Worm (Caenorhabditis elegans) whole organism, L3 larva: ENCODE results near the gene Y54G11A.3.

ENCODE experiments used
- ZK546.5 ChIP-seq: sonication (generic microtip); optimal IDR thresholded peaks from 2 replicates; lab custom pipeline; 2017; ENCODE audit warnings: missing biosample characterization, missing genetic modification characterization
- ama-1 ChIP-seq: fragments of 150-350 bp; optimal IDR thresholded peaks from 2 replicates; lab custom pipeline; 2018
- ceh-28 ChIP-seq: fragments of 150-350 bp; optimal IDR thresholded peaks from 2 replicates; lab custom pipeline; 2014; ENCODE audit warnings: missing biosample characterization, missing genetic modification reagents, missing genetic modification characterization
- fkh-10 ChIP-seq: sonication (generic microtip); optimal IDR thresholded peaks from 2 replicates; lab custom pipeline; 2017; ENCODE audit warnings: missing biosample characterization, missing genetic modification reagents, missing genetic modification characterization
- fos-1 ChIP-seq: fragments of 150-350 bp; optimal IDR thresholded peaks from 2 replicates; lab custom pipeline; 2014; ENCODE audit warnings: missing biosample characterization, missing genetic modification characterization
- jun-1 ChIP-seq: fragments of 150-350 bp; optimal IDR thresholded peaks from 2 replicates; lab custom pipeline; 2014; ENCODE audit warnings: missing biosample characterization, missing genetic modification reagents, missing genetic modification characterization
- nhr-237 ChIP-seq: fragments of 150-350 bp; optimal IDR thresholded peaks from 2 replicates; lab custom pipeline; 2014; ENCODE audit warnings: missing biosample characterization, missing genetic modification characterization
- sea-2 ChIP-seq: fragments of 150-350 bp; sonication (generic microtip); optimal IDR thresholded peaks from 4 replicates; lab custom pipeline; 2014; ENCODE audit warnings: missing biosample characterization, missing genetic modification reagents, missing genetic modification characterization
- unc-39 ChIP-seq: sonication (generic microtip); optimal IDR thresholded peaks from 4 replicates; lab custom pipeline; 2017; ENCODE audit warnings: missing biosample characterization, missing genetic modification characterization
- unc-62 ChIP-seq: fragments of 150-350 bp; sonication (generic microtip); optimal IDR thresholded peaks from 4 replicates; lab custom pipeline; 2014; ENCODE audit warnings: missing biosample characterization, missing genetic modification reagents, missing genetic modification characterization
- zag-1 ChIP-seq: fragments of 150-350 bp; optimal IDR thresholded peaks from 2 replicates; lab custom pipeline; 2014; ENCODE audit warnings: missing biosample characterization, missing genetic modification characterization
- ztf-11 ChIP-seq: fragments of 150-350 bp; optimal IDR thresholded peaks from 2 replicates; lab custom pipeline; 2014; ENCODE audit warnings: missing biosample characterization, missing genetic modification characterization

DNA sequence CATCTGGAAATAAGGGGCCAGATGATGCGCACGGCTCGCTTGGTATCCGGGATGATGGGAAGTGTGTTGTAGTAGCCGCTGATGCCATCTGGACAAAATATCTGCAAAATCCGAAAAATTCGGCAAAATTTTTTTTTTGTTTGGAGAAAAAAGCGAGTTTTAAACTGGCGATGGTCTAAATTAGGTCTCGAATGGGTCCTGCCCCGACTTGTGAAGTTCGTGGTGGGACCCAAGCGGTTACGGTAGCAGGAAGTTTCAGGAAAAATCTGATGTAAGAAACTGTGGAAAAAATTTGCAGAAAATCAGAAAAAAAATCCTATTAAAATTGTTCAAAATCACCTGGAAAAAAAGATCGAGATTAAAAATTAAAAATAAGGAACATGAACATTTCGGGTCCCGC, 32.9 kb upstream of the Y54G11A.3 start, which contains the start of gene jmjd-2:
- TF ChIP-seq unc-39 (tag; lab: Kevin White, UChicago) = no peak
- TF ChIP-seq unc-62 = no peak
- no peak for TF ChIP-seq fkh-10 (GFP tag; lab: Kevin White, UChicago)
- TF ChIP-seq ama-1 (lab: Kevin White, UChicago) = no peak
- TF ChIP-seq ZK546.5 (tag; lab: Kevin White, UChicago) = no peak
- TF ChIP-seq zag-1 (tag; lab: Kevin White, UChicago) = no peak
- TF ChIP-seq ceh-28 = no peak
- TF ChIP-seq ztf-11 (tag; lab: Kevin White, UChicago) = no peak
- no peak for TF ChIP-seq jun-1
- TF ChIP-seq fos-1 (tag; lab: Kevin White, UChicago) = no peak
- no peak for TF ChIP-seq sea-2
- no peak for TF ChIP-seq nhr-237 (tag; lab: Kevin White, UChicago)
